Worm (Caenorhabditis elegans): ENCODE results near the gene C53A5.9.

The C53A5.9 gene

DNA sequence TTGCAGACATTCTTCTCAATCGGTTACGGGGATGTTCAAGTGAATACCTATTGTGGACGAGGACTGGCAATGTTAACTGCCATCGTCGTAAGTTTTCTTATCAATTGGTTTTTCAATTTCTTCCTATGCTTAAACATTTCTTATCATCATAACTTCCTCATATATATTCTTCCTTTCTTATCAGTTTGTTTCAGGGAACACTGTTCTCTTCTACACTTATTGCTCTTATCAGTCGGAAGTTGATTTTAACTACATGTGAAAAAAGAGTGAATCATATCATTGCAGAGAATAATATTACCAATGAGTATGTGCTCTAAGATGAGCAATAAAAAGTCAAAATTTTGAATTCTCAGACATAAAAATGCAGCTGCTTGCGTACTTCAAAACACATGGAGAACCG lies 16.5 kb downstream of the C53A5.9 start:
- TF ChIP-seq pha-4 (tag; optimal IDR thresholded peaks at IDR 0.05) (peak; percentile 77), elt-2 (tag; optimal IDR thresholded peaks at IDR 0.05) (peak; percentile 96), mml-1 (tag; optimal IDR thresholded peaks at IDR 0.05) (no peak), ama-1 (optimal IDR thresholded peaks at IDR 0.05) (no peak), hmg-11 (tag; optimal IDR thresholded peaks at IDR 0.05) (no peak), nfya-1 (tag; optimal IDR thresholded peaks at IDR 0.05; ENCODE audit: insufficient read depth) (no peak), nhr-67 (tag; optimal IDR thresholded peaks at IDR 0.05) (no peak), sea-2 (GFP tag; optimal IDR thresholded peaks at IDR 0.05) (no peak), jun-1 (tag; optimal IDR thresholded peaks at IDR 0.05) (peak; percentile 92), pqm-1 (tag; optimal IDR thresholded peaks at IDR 0.05) (peak; percentile 93)

- peak; percentile 56 for TF ChIP-seq pha-4 (tag; optimal IDR thresholded peaks at IDR 0.05)
- TF ChIP-seq aly-2 (tag; optimal IDR thresholded peaks at IDR 0.05) = no peak
- TF ChIP-seq nhr-12 (tag; optimal IDR thresholded peaks at IDR 0.05) = no peak
- TF ChIP-seq nhr-28 (tag; optimal IDR thresholded peaks at IDR 0.05) = no peak
These were observed 17.7 kb downstream of the C53A5.9 start for ce11 chrV:14540932-14541331.

ce11 chrV:14539355-14539754 lies 19.3 kb downstream of the C53A5.9 start:
- TF ChIP-seq ztf-11 (tag; optimal IDR thresholded peaks at IDR 0.05) (no peak), pqm-1 (tag; optimal IDR thresholded peaks at IDR 0.05) (no peak), daf-12 (tag; optimal IDR thresholded peaks at IDR 0.05) (no peak), nhr-237 (tag; optimal IDR thresholded peaks at IDR 0.05) (no peak), pha-4 (tag; optimal IDR thresholded peaks at IDR 0.05) (peak; percentile 85), egl-27 (tag; optimal IDR thresholded peaks at IDR 0.05) (no peak), lsy-12 (tag; optimal IDR thresholded peaks at IDR 0.05) (no peak), nhr-77 (tag; optimal IDR thresholded peaks at IDR 0.05) (no peak)

DNA sequence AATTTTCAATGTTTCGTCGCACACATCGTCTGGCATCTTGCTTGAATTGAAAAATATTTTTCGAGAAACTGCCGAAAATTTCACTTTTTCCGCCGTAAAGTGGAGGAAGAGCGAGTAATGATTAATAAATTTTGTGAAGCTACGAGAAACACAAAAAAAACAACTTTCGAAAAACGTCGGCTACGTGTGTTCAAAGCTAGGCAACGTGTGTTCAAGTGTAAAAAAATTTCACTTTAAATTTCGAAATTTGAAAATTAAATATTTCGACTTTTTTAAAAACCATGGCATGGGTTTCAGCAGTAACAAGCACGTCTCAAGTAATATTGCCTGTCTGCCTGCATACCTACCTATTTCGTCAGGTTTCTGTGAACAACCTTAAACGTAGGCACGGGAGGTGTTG lies 22.4 kb downstream of the C53A5.9 start, which contains the start of gene tag-191:
Gene tag-191, minus strand, starts transcription at position 101 of the 400 bp plus-strand sequence.
- no peak for TF ChIP-seq fkh-2 (tag; optimal IDR thresholded peaks at IDR 0.05)
- TF ChIP-seq sea-2 (GFP tag; optimal IDR thresholded peaks at IDR 0.05) = no peak
- TF ChIP-seq tbx-2 (tag; optimal IDR thresholded peaks at IDR 0.05) = no peak
- TF ChIP-seq ZK546.5 (tag; optimal IDR thresholded peaks at IDR 0.05) = no peak
- TF ChIP-seq nhr-67 (tag; optimal IDR thresholded peaks at IDR 0.05) = no peak
- no peak for TF ChIP-seq fkh-10 (GFP tag; optimal IDR thresholded peaks at IDR 0.05)
- no peak for TF ChIP-seq unc-39 (tag; optimal IDR thresholded peaks at IDR 0.05)
- no peak for TF ChIP-seq ceh-82 (tag; optimal IDR thresholded peaks at IDR 0.05)
- TF ChIP-seq pqm-1 (tag; optimal IDR thresholded peaks at IDR 0.05) = no peak
- TF ChIP-seq elt-1 (tag; optimal IDR thresholded peaks at IDR 0.05) = no peak
- TF ChIP-seq pha-4 (tag; optimal IDR thresholded peaks at IDR 0.05) = no peak
- TF ChIP-seq elt-3 (tag; optimal IDR thresholded peaks at IDR 0.05) = no peak
- TF ChIP-seq lin-15B (tag; optimal IDR thresholded peaks at IDR 0.05) = no peak

DNA sequence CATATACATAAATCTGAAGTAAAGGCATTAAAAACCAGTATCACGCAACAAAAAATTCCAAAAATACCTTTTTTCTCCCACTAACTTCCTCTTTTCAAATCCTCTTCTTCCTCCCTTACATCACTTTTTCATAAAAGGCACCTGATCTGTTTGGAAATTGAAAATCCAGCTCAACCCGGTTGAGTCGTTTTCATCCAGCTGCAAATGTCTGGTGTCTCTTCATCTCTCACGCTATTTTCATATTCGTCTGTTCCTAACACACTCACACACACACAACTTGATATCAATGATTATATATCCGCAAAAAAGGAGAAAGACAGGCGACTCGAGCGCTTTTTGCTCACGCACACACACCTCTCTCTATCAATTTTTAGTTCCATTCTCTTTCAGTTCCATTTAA lies 26.3 kb downstream of the C53A5.9 start:
- TF ChIP-seq nhr-25 (tag; optimal IDR thresholded peaks at IDR 0.05) (no peak), ceh-82 (tag; optimal IDR thresholded peaks at IDR 0.05) (no peak), ceh-9 (tag; optimal IDR thresholded peaks at IDR 0.05) (no peak), nhr-76 (tag; optimal IDR thresholded peaks at IDR 0.05) (no peak), egl-27 (tag; optimal IDR thresholded peaks at IDR 0.05) (no peak), lsy-12 (tag; optimal IDR thresholded peaks at IDR 0.05) (no peak), nhr-67 (tag; optimal IDR thresholded peaks at IDR 0.05) (no peak), fkh-10 (GFP tag; optimal IDR thresholded peaks at IDR 0.05) (no peak), nhr-23 (tag; optimal IDR thresholded peaks at IDR 0.05) (no peak), nhr-12 (tag; optimal IDR thresholded peaks at IDR 0.05) (no peak), tbx-2 (tag; optimal IDR thresholded peaks at IDR 0.05) (no peak), pqm-1 (tag; optimal IDR thresholded peaks at IDR 0.05) (no peak)

DNA sequence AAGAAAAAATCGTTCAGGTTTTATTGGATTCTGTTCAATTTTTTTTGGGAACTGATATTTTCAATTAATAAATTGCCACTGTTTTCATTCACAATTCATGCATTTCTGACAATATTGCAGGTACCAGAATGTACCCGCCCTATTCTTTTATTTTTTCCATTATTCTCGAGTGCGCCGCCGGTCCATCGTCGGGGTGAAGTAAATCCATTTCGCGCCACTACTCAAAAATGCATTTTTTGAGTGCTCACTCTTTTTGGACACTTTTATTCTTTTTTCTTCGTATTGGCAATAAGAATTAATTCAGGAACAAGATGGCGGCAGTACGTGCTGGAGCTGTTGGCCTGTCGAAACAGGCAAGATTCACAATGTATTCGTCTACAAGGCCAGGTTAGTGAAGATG lies 27.8 kb downstream of the C53A5.9 start, which contains the start of gene kcnl-4:
Gene kcnl-4, plus strand, starts transcription at position 301 of the 400 bp plus-strand sequence.
- TF ChIP-seq eor-1 (tag; optimal IDR thresholded peaks at IDR 0.05) (no peak), aly-2 (tag; optimal IDR thresholded peaks at IDR 0.05) (no peak), ZK546.5 (tag; optimal IDR thresholded peaks at IDR 0.05) (no peak), pqm-1 (tag; optimal IDR thresholded peaks at IDR 0.05) (no peak), hmg-11 (tag; optimal IDR thresholded peaks at IDR 0.05) (no peak), fkh-10 (GFP tag; optimal IDR thresholded peaks at IDR 0.05) (no peak), unc-39 (tag; optimal IDR thresholded peaks at IDR 0.05) (no peak), lin-39 (tag; optimal IDR thresholded peaks at IDR 0.05) (no peak), elt-1 (tag; optimal IDR thresholded peaks at IDR 0.05) (no peak), ztf-11 (tag; optimal IDR thresholded peaks at IDR 0.05) (no peak), snpc-4 (tag; optimal IDR thresholded peaks at IDR 0.05) (no peak), ama-1 (optimal IDR thresholded peaks at IDR 0.05) (no peak), nhr-23 (tag; optimal IDR thresholded peaks at IDR 0.05) (no peak), ceh-16 (tag; optimal IDR thresholded peaks at IDR 0.05) (no peak), nhr-76 (tag; optimal IDR thresholded peaks at IDR 0.05) (no peak)
